Fruit fly (Drosophila melanogaster) whole organism, wandering third instar larva: ENCODE results near the gene ckd.

ENCODE experiments used
- Abd-B ChIP-seq: fragments of >200 bp; optimal IDR thresholded peaks from 2 replicates; lab custom pipeline; 2017; ENCODE audit warnings: missing biosample characterization, missing genetic modification characterization
- CG32264 ChIP-seq: fragments of 200-800 bp; sonication (Bioruptor generic); optimal IDR thresholded peaks from 2 replicates; lab custom pipeline; 2016; ENCODE audit warnings: missing biosample characterization, missing genetic modification characterization
- CG9705 ChIP-seq: fragments of 200-800 bp; sonication (Bioruptor generic); optimal IDR thresholded peaks from 2 replicates; lab custom pipeline; 2018; ENCODE audit warnings: missing biosample characterization, mild to moderate bottlenecking, missing genetic modification characterization
- CrebA ChIP-seq: fragments of 200-800 bp; sonication (Bioruptor generic); optimal IDR thresholded peaks from 2 replicates; lab custom pipeline; 2016; ENCODE audit warnings: missing biosample characterization, mild to moderate bottlenecking, missing genetic modification characterization, borderline replicate concordance
- Dfd ChIP-seq: fragments of >200 bp; optimal IDR thresholded peaks from 2 replicates; lab custom pipeline; 2017; ENCODE audit warnings: missing biosample characterization, missing genetic modification characterization
- Dif ChIP-seq: fragments of 200-275, 200-300 bp; sonication (Bioruptor generic); optimal IDR thresholded peaks from 2 replicates; lab custom pipeline; 2018; ENCODE audit warnings: missing biosample characterization, missing genetic modification characterization; ENCODE audit not compliant: partially characterized antibody
- GATAd ChIP-seq: sonication (Bioruptor generic); optimal IDR thresholded peaks from 2 replicates; lab custom pipeline; 2016; ENCODE audit warnings: missing biosample characterization, missing genetic modification characterization
- HLH106 ChIP-seq: fragments of 200-800 bp; optimal IDR thresholded peaks from 3 replicates; lab custom pipeline; 2019; ENCODE audit warnings: missing biosample characterization, mild to moderate bottlenecking, missing genetic modification characterization, moderate library complexity
- Hnf4 ChIP-seq: fragments of 200-800 bp; sonication (Bioruptor generic); optimal IDR thresholded peaks from 2 replicates; lab custom pipeline; 2016; ENCODE audit warnings: missing biosample characterization, mild to moderate bottlenecking, missing genetic modification characterization
- Hr78 ChIP-seq: fragments of >200 bp; optimal IDR thresholded peaks from 2 replicates; lab custom pipeline; 2017; ENCODE audit warnings: missing biosample characterization, missing genetic modification characterization
- Hr83 ChIP-seq: fragments of 200-300 bp; sonication (Bioruptor generic); optimal IDR thresholded peaks from 2 replicates; lab custom pipeline; 2016; ENCODE audit warnings: missing biosample characterization, mild to moderate bottlenecking, missing genetic modification characterization, moderate library complexity; ENCODE audit not compliant: poor library complexity, severe bottlenecking
- Jra ChIP-seq: sonication (Bioruptor generic); optimal IDR thresholded peaks from 2 replicates; lab custom pipeline; 2016; ENCODE audit warnings: missing biosample characterization, missing genetic modification characterization
- Mio ChIP-seq: sonication (Bioruptor generic); optimal IDR thresholded peaks from 2 replicates; lab custom pipeline; 2016; ENCODE audit warnings: missing biosample characterization, missing genetic modification characterization
- Myc ChIP-seq: fragments of >200 bp; optimal IDR thresholded peaks from 2 replicates; lab custom pipeline; 2017
- N ChIP-seq: fragments of >200 bp; optimal IDR thresholded peaks from 2 replicates; lab custom pipeline; 2018; ENCODE audit warnings: missing biosample characterization, missing external identifiers, missing genetic modification characterization
- OdsH ChIP-seq: fragments of 200-800 bp; sonication (Bioruptor generic); optimal IDR thresholded peaks from 2 replicates; lab custom pipeline; 2016; ENCODE audit warnings: missing biosample characterization, mild to moderate bottlenecking, missing genetic modification characterization
- Rel ChIP-seq, 2 experiments: fragments of 200-800 bp; sonication (Bioruptor generic) in 1 of 2; optimal IDR thresholded peaks; 2 replicates in 1 of 2; 3 replicates in 1 of 2; lab custom pipeline; 2016 to 2019; ENCODE audit warnings: mild to moderate bottlenecking in 2 of 2, missing biosample characterization in 2 of 2, missing genetic modification characterization in 2 of 2, moderate library complexity in 1 of 2
- Sp1 ChIP-seq: fragments of 200-800 bp; sonication (Bioruptor generic); optimal IDR thresholded peaks from 3 replicates; lab custom pipeline; 2019; ENCODE audit warnings: missing biosample characterization, mild to moderate bottlenecking, missing genetic modification characterization, moderate library complexity
- Vsx2 ChIP-seq: fragments of 200-300, 225-300 bp; sonication (Bioruptor generic); optimal IDR thresholded peaks from 2 replicates; lab custom pipeline; 2018; ENCODE audit warnings: missing biosample characterization, missing genetic modification characterization; ENCODE audit not compliant: partially characterized antibody
- br ChIP-seq: fragments of 200-800 bp; sonication (Bioruptor generic); optimal IDR thresholded peaks from 2 replicates; lab custom pipeline; 2016; ENCODE audit warnings: missing biosample characterization, missing genetic modification characterization
- brk ChIP-seq: fragments of 200-800 bp; sonication (Bioruptor generic); optimal IDR thresholded peaks from 2 replicates; lab custom pipeline; 2016; ENCODE audit warnings: missing biosample characterization, mild to moderate bottlenecking, missing genetic modification characterization
- dl ChIP-seq, 2 experiments: fragments of 175-275, 200-275 bp in 1 of 2; fragments of 200-275 bp in 1 of 2; sonication (Bioruptor generic); optimal IDR thresholded peaks; lab custom pipeline; 2018; ENCODE audit warnings: mild to moderate bottlenecking in 2 of 2, missing biosample characterization in 2 of 2, missing genetic modification characterization in 2 of 2, moderate library complexity in 2 of 2; ENCODE audit not compliant: partially characterized antibody in 2 of 2, insufficient read depth in 1 of 2
- dmrt93B ChIP-seq: fragments of 200-800 bp; sonication (Bioruptor generic); optimal IDR thresholded peaks from 2 replicates; lab custom pipeline; 2018; ENCODE audit warnings: missing biosample characterization, mild to moderate bottlenecking, missing genetic modification characterization
- dsf ChIP-seq: sonication (Bioruptor generic); optimal IDR thresholded peaks from 2 replicates; lab custom pipeline; 2016; ENCODE audit warnings: missing biosample characterization, missing genetic modification characterization, borderline replicate concordance
- ey ChIP-seq: fragments of 200-800 bp; sonication (Bioruptor generic); optimal IDR thresholded peaks from 2 replicates; lab custom pipeline; 2016; ENCODE audit warnings: missing biosample characterization, missing genetic modification characterization
- foxo ChIP-seq, 2 experiments: fragments of 200-800 bp; sonication (Bioruptor generic); optimal IDR thresholded peaks; 2 replicates in 1 of 2; 3 replicates in 1 of 2; lab custom pipeline; 2016 to 2017; ENCODE audit warnings: missing biosample characterization in 2 of 2, missing genetic modification characterization in 2 of 2
- fru ChIP-seq: fragments of 200-800 bp; sonication (Bioruptor generic); optimal IDR thresholded peaks from 3 replicates; lab custom pipeline; 2016; ENCODE audit warnings: missing biosample characterization, mild to moderate bottlenecking, missing genetic modification characterization
- h ChIP-seq: fragments of 200-800 bp; sonication (Bioruptor generic); optimal IDR thresholded peaks from 3 replicates; lab custom pipeline; 2016; ENCODE audit warnings: missing biosample characterization, mild to moderate bottlenecking, missing genetic modification characterization
- jim ChIP-seq: fragments of 175-275, 200-325 bp; sonication (Bioruptor generic); optimal IDR thresholded peaks from 2 replicates; lab custom pipeline; 2016; ENCODE audit warnings: missing biosample characterization, mild to moderate bottlenecking, missing genetic modification characterization
- lola ChIP-seq: fragments of >200 bp; optimal IDR thresholded peaks from 2 replicates; lab custom pipeline; 2017; ENCODE audit warnings: missing biosample characterization, missing genetic modification characterization
- pan ChIP-seq: fragments of >200 bp; optimal IDR thresholded peaks from 2 replicates; lab custom pipeline; 2017
- psq ChIP-seq: fragments of 200-800 bp; sonication (Bioruptor generic); optimal IDR thresholded peaks from 3 replicates; lab custom pipeline; 2017; ENCODE audit warnings: missing biosample characterization, mild to moderate bottlenecking, missing genetic modification characterization, moderate library complexity
- rgr ChIP-seq: fragments of 200-800 bp; sonication (Bioruptor generic); optimal IDR thresholded peaks from 3 replicates; lab custom pipeline; 2016; ENCODE audit warnings: missing biosample characterization, mild to moderate bottlenecking, missing genetic modification characterization
- sage ChIP-seq: fragments of 200-800 bp; sonication (Bioruptor generic); optimal IDR thresholded peaks from 2 replicates; lab custom pipeline; 2016; ENCODE audit warnings: missing biosample characterization, mild to moderate bottlenecking, missing genetic modification characterization
- sv ChIP-seq: fragments of 200-800 bp; sonication (Bioruptor generic); optimal IDR thresholded peaks from 3 replicates; lab custom pipeline; 2016; ENCODE audit warnings: missing biosample characterization, missing genetic modification characterization
- tai ChIP-seq: sonication (Bioruptor generic); optimal IDR thresholded peaks from 2 replicates; lab custom pipeline; 2016; ENCODE audit warnings: missing biosample characterization, missing genetic modification characterization
- usp ChIP-seq: fragments of >200 bp; optimal IDR thresholded peaks from 2 replicates; lab custom pipeline; 2017; ENCODE audit warnings: missing biosample characterization, missing genetic modification characterization
- woc ChIP-seq: sonication (Bioruptor generic); optimal IDR thresholded peaks from 2 replicates; lab custom pipeline; 2016; ENCODE audit warnings: missing biosample characterization, mild to moderate bottlenecking, missing genetic modification characterization

ckd gene

dm6 chr3L:3253631-3254030 lies 4.0 kb upstream of the ckd start:
- TF ChIP-seq Dif (GFP tag; lab: Kevin White, UChicago) (peak; percentile 55), sv (GFP tag; lab: Kevin White, UChicago) (no peak), ey (GFP tag; lab: Kevin White, UChicago) (no peak), dl (GFP tag; optimal IDR thresholded peaks at IDR 0.05; lab: Kevin White, UChicago; ENCODE audit: insufficient read depth in 1 of 2, partially characterized antibody in 2 of 2) (peak in 1 of 2 experiments; percentile 25), woc (GFP tag; lab: Kevin White, UChicago) (peak; percentile 62), Vsx2 (GFP tag; lab: Kevin White, UChicago) (peak; percentile 59)

- TF ChIP-seq woc (GFP tag; lab: Kevin White, UChicago) (peak; percentile 30), N (GFP tag; lab: Kevin White, UChicago) (no peak), fru (GFP tag; lab: Kevin White, UChicago) (peak; percentile 56), brk (GFP tag; lab: Kevin White, UChicago) (no peak), h (GFP tag; lab: Kevin White, UChicago) (peak; percentile 81), dmrt93B (peak; percentile 24), lola (GFP tag; lab: Kevin White, UChicago) (no peak), Myc (lab: Kevin White, UChicago) (no peak), dl (GFP tag; optimal IDR thresholded peaks at IDR 0.05; lab: Kevin White, UChicago; ENCODE audit: insufficient read depth in 1 of 2, partially characterized antibody in 2 of 2) (no peak), Vsx2 (GFP tag; lab: Kevin White, UChicago) (no peak), psq (GFP tag; lab: Kevin White, UChicago) (peak; percentile 51), Hnf4 (GFP tag; lab: Kevin White, UChicago) (peak; percentile 57), Dif (GFP tag; lab: Kevin White, UChicago) (no peak), Sp1 (GFP tag; lab: Kevin White, UChicago) (peak; percentile 67), foxo (GFP tag; optimal IDR thresholded peaks at IDR 0.05; lab: Kevin White, UChicago) (peak in 1 of 2 experiments; percentile 75), CG32264 (GFP tag; lab: Kevin White, UChicago) (peak; percentile 8), Jra (GFP tag; lab: Kevin White, UChicago) (no peak), Abd-B (GFP tag; lab: Kevin White, UChicago) (no peak), ey (GFP tag; lab: Kevin White, UChicago) (peak; percentile 68), usp (GFP tag; lab: Kevin White, UChicago) (no peak), jim (GFP tag; lab: Kevin White, UChicago) (no peak), Dfd (no peak), CG9705 (GFP tag; lab: Kevin White, UChicago) (peak; percentile 21), Hr83 (GFP tag; lab: Kevin White, UChicago) (no peak), tai (GFP tag; lab: Kevin White, UChicago) (no peak), CrebA (GFP tag; lab: Kevin White, UChicago) (no peak), HLH106 (tag; lab: Kevin White, UChicago) (peak; percentile 81), OdsH (GFP tag; lab: Kevin White, UChicago) (peak; percentile 67), sage (peak; percentile 15), Rel (GFP tag; optimal IDR thresholded peaks at IDR 0.05; lab: Kevin White, UChicago) (no peak), Rel (tag; optimal IDR thresholded peaks at IDR 0.05; lab: Kevin White, UChicago) (no peak), pan (no peak), sv (GFP tag; lab: Kevin White, UChicago) (no peak), rgr (GFP tag; lab: Kevin White, UChicago) (peak; percentile 65), dsf (no peak), br (GFP tag; lab: Kevin White, UChicago) (peak; percentile 71), GATAd (no peak), Mio (no peak), Hr78 (GFP tag; lab: Kevin White, UChicago) (no peak)
Observed at dm6 chr3L:3259703-3260102, 2.0 kb downstream of the ckd start.
